Fruit fly (Drosophila melanogaster) whole organism, embryonic: Measurements from ENCODE around the gene Desi.

Experiments
- Atf6 ChIP-seq: fragments of 200-800 bp; sonication (Bioruptor generic); IDR thresholded peaks from 2 replicates; pipeline ENCODE4 v1.3.6; 2022; ENCODE audit warnings: missing biosample characterization, missing genetic modification characterization
- CG16779 ChIP-seq: fragments of 200-800 bp; sonication (Bioruptor generic); IDR thresholded peaks from 2 replicates; pipeline ENCODE4 v1.3.6; 2022; ENCODE audit warnings: missing biosample characterization, missing genetic modification characterization
- CG6791 ChIP-seq: fragments of 200-800 bp; sonication (Bioruptor generic); IDR thresholded peaks from 3 replicates; pipeline ENCODE4 v1.3.6; 2022; ENCODE audit warnings: missing biosample characterization, missing genetic modification characterization; ENCODE audit not compliant: partially characterized antibody

DNA sequence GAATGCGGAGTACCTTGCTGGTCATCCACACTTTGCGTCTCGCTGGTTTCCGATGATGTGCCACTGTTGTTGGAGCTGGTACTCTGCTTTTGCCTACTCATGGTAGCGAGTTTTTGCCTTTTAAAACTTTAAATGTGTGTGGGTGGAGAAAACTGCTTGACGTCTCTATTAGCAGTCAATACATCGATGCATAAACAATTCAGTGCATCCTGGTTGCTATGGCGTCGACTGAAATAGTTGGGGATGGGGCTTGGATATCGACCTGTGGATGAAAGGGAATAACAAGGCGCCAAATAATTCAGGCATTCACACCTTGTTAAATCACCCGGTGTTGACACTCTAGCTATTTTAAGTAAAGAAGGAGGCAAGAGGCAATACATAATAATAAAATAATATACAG is 2.8 kb downstream of the Desi start, which contains the start of gene CG42633:
- no peak for TF ChIP-seq Atf6
- TF ChIP-seq CG6791 (GFP tag; lab: Robert Waterston, UW): no peak
- TF ChIP-seq CG16779 (GFP tag; lab: Robert Waterston, UW): no peak
